Fruit fly (Drosophila melanogaster) Kc167 (cell line): ENCODE data around the gene CG33777.

Experiments used
- Myc ChIP-seq: fragments of >200 bp; optimal IDR thresholded peaks from 2 replicates; lab custom pipeline; 2017; ENCODE audit warnings: missing external identifiers
- Sin3A ChIP-seq: fragments of >200 bp; optimal IDR thresholded peaks from 2 replicates; lab custom pipeline; 2018; ENCODE audit warnings: missing external identifiers
- h ChIP-seq: fragments of >200 bp; optimal IDR thresholded peaks from 3 replicates; lab custom pipeline; 2018; ENCODE audit warnings: missing external identifiers
- psq ChIP-seq: fragments of >200 bp; optimal IDR thresholded peaks from 2 replicates; lab custom pipeline; 2017; ENCODE audit warnings: missing external identifiers
- ttk ChIP-seq: sonication (Bioruptor generic); optimal IDR thresholded peaks from 2 replicates; lab custom pipeline; 2017; ENCODE audit warnings: missing external identifiers

DNA sequence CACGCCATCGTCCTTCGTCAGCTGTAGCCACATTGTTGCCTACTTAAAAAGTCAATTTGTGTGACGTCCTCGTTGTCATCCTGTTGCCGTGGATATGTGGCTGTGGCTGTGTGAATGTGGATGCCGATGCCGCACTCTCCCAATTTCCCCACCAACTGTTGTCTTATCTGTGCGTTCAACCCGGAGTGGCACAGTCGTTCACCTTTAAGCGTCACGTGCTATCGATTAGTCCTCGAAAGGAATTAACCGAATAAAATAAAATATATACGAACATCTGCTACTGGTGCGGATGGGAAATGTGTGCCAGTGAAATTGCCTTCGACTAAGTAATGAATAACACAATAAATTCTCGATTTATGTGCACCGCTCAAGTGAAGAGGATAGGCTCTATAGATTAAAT lies 47.3 kb upstream of the CG33777 start:
- TF ChIP-seq ttk (lab: Kevin White, UChicago): no peak
- TF ChIP-seq psq (lab: Kevin White, UChicago): no peak
- TF ChIP-seq h (lab: Kevin White, UChicago): no peak
- no peak for TF ChIP-seq Sin3A (lab: Kevin White, UChicago)
- TF ChIP-seq Myc: no peak
